Fruit fly (Drosophila melanogaster): Measurements from ENCODE around the gene ATPsynbetaL.

The ATPsynbetaL gene

DNA sequence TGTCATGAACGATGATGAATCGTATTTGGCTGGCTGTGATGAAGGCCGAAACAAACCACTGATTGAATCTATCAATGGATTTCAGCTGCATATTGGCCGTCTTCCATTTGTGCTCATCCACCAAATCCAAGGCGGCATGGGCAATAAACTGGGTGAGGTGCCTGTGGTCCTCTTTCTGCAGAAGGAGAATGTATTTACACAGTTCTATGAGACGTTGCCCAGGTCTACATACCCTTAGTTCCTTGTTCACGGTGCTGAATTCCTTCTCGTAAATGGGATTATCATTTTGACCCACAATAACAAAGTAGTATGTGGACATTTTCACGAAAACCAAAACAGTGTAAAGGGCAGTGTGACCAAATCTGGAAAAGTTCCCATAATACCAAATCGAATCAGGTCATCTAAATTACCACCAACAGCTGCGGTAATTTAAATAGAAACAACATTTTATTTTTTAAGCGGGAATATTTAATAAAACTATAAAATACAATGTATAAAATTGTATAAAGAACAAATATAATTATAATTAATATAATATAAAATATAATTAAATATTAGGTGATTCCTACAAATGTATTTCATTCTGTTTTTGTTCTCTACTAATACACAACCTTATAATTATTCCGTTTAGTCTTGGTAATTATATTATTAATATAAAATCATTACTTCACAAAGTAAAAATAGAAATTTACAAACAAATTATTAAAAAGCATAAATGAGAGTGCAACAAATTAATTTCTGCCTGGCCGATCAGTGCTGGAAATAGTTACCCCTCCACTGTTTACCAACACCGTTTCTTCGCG lies 33.8 kb downstream of the ATPsynbetaL start, which contains the start of the genes Trs20 and elg1 (continued):
- TF ChIP-seq Meics (GFP tag; optimal IDR thresholded peaks at IDR 0.05) (peak; percentile 61), CG13424 (tag; optimal IDR thresholded peaks at IDR 0.05) (peak; percentile 73), CG7556 (GFP tag; optimal IDR thresholded peaks at IDR 0.05) (peak; percentile 66), corto (GFP tag; optimal IDR thresholded peaks at IDR 0.05) (peak; percentile 2), Mad (GFP tag; optimal IDR thresholded peaks at IDR 0.05) (no peak), CG17359 (tag; optimal IDR thresholded peaks at IDR 0.05) (peak; percentile 45), Neu2 (GFP tag; optimal IDR thresholded peaks at IDR 0.05; ENCODE audit: borderline replicate concordance) (no peak), psq (GFP tag; optimal IDR thresholded peaks at IDR 0.05) (no peak), klu (GFP tag; IDR thresholded peaks at IDR 0.05) (no peak), rib (GFP tag; IDR thresholded peaks at IDR 0.05) (0 out of 2 replicates have a peak, but pooled peaks have one; percentile 32), grn (GFP tag; optimal IDR thresholded peaks at IDR 0.05) (no peak), CG12104 (GFP tag; optimal IDR thresholded peaks at IDR 0.05) (peak; percentile 42), bsh (GFP tag; optimal IDR thresholded peaks at IDR 0.05) (peak in 1 of 2 experiments; percentile 57), onecut (GFP tag; IDR thresholded peaks at IDR 0.05) (0 out of 2 replicates have a peak, but pooled peaks have one; percentile 33), NC2α (GFP tag; optimal IDR thresholded peaks at IDR 0.05) (no peak), wor (GFP tag; IDR thresholded peaks at IDR 0.05) (no peak), cg (GFP tag; optimal IDR thresholded peaks at IDR 0.05) (no peak), CG11247 (GFP tag; IDR thresholded peaks at IDR 0.05) (no peak), D19B (GFP tag; optimal IDR thresholded peaks at IDR 0.05) (no peak), CG10366 (GFP tag; IDR thresholded peaks at IDR 0.05) (no peak; the same call in 1 of the 2 replicates), HHEX (GFP tag; optimal IDR thresholded peaks at IDR 0.05) (no peak), CG7839 (tag; optimal IDR thresholded peaks at IDR 0.05) (peak; percentile 74), nmo (GFP tag; optimal IDR thresholded peaks at IDR 0.05) (peak; percentile 66), sd (tag; optimal IDR thresholded peaks at IDR 0.05) (peak; percentile 37), Side (GFP tag; optimal IDR thresholded peaks at IDR 0.05) (no peak), eyg (GFP tag; optimal IDR thresholded peaks at IDR 0.05) (no peak), CG6272 (GFP tag; IDR thresholded peaks at IDR 0.05) (no peak), CG1233 (GFP tag; optimal IDR thresholded peaks at IDR 0.05) (peak; percentile 1), h (optimal IDR thresholded peaks at IDR 0.05) (no peak), CG8290 (GFP tag; optimal IDR thresholded peaks at IDR 0.05) (peak; percentile 48), CG8290 (tag; optimal IDR thresholded peaks at IDR 0.05) (peak; percentile 44 to 69), unc-4 (GFP tag; IDR thresholded peaks at IDR 0.05; ENCODE audit: partially characterized antibody) (no peak), Gug (GFP tag; IDR thresholded peaks at IDR 0.05) (peak; percentile 6; the same call in 1 of the 4 replicates), CG11456 (GFP tag; IDR thresholded peaks at IDR 0.05) (peak; percentile 45; the same call in 2 of the 3 replicates), luna (GFP tag; optimal IDR thresholded peaks at IDR 0.05) (no peak), ttk (GFP tag; IDR thresholded peaks at IDR 0.05) (no peak), CG11695 (GFP tag; IDR thresholded peaks at IDR 0.05) (peak; percentile 56; the same call in 2 of the 3 replicates), MBD-R2 (GFP tag; IDR thresholded peaks at IDR 0.05) (peak; percentile 66), gcm (GFP tag; optimal IDR thresholded peaks at IDR 0.05) (peak; percentile 77), CG5953 (GFP tag; IDR thresholded peaks at IDR 0.05) (no peak), Gsc (GFP tag; IDR thresholded peaks at IDR 0.05) (no peak), Stat92E (GFP tag; optimal IDR thresholded peaks at IDR 0.05) (no peak), Poxn (GFP tag; IDR thresholded peaks at IDR 0.05) (no peak), pho (GFP tag; optimal IDR thresholded peaks at IDR 0.05) (no peak), CG6254 (GFP tag; optimal IDR thresholded peaks at IDR 0.05) (no peak), HmgZ (tag; optimal IDR thresholded peaks at IDR 0.05) (peak; percentile 10), CG10274 (GFP tag; optimal IDR thresholded peaks at IDR 0.05) (no peak), Hand (GFP tag; optimal IDR thresholded peaks at IDR 0.05) (peak; percentile 11), z (GFP tag; IDR thresholded peaks at IDR 0.05) (no peak), E2f2 (GFP tag; IDR thresholded peaks at IDR 0.05) (peak; percentile 79; the same call in 1 of the 2 replicates)

All from whole organism, embryonic.